Worm (Caenorhabditis elegans) whole organism, L2 larva: ENCODE measurements around the gene cdc-42.

ENCODE experiments used
- ceh-82 ChIP-seq: fragments of 150-350 bp; optimal IDR thresholded peaks from 2 replicates; lab custom pipeline; 2014; ENCODE audit warnings: missing biosample characterization, missing genetic modification characterization
- elt-1 ChIP-seq: fragments of 150-350 bp; optimal IDR thresholded peaks from 2 replicates; lab custom pipeline; 2014; ENCODE audit warnings: missing biosample characterization, missing genetic modification characterization
- ztf-11 ChIP-seq: sonication (generic microtip); optimal IDR thresholded peaks from 2 replicates; lab custom pipeline; 2017; ENCODE audit warnings: missing biosample characterization, missing genetic modification characterization

DNA sequence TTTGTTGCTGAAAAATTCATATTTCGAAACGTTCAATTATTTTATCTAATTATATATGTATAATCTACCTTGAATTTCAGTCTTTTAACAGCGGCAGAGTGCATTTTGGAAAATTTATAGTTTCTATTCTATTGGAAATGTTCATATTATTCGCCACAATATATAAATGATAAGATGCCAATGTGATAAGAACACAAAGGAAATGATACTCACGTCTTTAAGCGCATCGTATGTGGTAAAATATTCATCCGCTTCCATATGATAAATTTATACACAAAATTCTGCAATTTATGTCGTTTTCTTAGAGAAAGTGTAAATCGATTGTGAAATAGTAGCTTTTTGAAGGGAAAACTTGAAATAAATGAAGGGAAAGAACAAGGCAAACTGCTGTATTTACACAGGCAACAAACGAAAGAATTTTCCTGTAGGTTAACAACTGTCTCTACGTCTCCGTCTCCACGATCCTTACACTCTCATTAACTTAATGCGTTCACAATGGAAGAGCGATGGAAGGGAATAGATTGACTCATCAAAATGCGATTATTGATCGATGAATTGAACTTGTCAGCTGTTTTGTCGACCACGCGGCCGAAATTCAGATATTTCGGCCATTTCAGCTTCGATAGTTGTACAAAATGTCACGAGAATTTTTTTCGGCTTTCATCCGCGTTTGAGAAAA lies 45.9 kb downstream of the cdc-42 start, which contains the start of gene alfa-1:
- TF ChIP-seq ceh-82 (tag; lab: Kevin White, UChicago) (no peak), elt-1 (tag; lab: Kevin White, UChicago) (no peak), ztf-11 (no peak)
